Worm (Caenorhabditis elegans) whole organism, L1 larva: ENCODE measurements around the gene egl-27.

Source experiments
- C04F5.9 ChIP-seq: sonication (generic microtip); optimal IDR thresholded peaks from 2 replicates; lab custom pipeline; 2016; ENCODE audit warnings: missing genetic modification characterization, missing compliant biosample characterization
- C16A3.4 ChIP-seq: fragments of 150-350 bp; optimal IDR thresholded peaks from 2 replicates; lab custom pipeline; 2014; ENCODE audit warnings: missing biosample characterization, missing genetic modification characterization
- C34B4.2 ChIP-seq: sonication (generic microtip); optimal IDR thresholded peaks from 2 replicates; lab custom pipeline; 2017; ENCODE audit warnings: mild to moderate bottlenecking, missing genetic modification characterization, missing compliant biosample characterization
- F16B12.6 ChIP-seq: fragments of 150-350 bp; optimal IDR thresholded peaks from 2 replicates; lab custom pipeline; 2014; ENCODE audit warnings: missing biosample characterization, missing genetic modification characterization
- Y116A8C.19 ChIP-seq: sonication (generic microtip); optimal IDR thresholded peaks from 2 replicates; lab custom pipeline; 2016; ENCODE audit warnings: missing compliant biosample characterization, missing genetic modification characterization, borderline replicate concordance
- ama-1 ChIP-seq: fragments of 150-350 bp; optimal IDR thresholded peaks from 2 replicates; lab custom pipeline; 2014
- ceh-63 ChIP-seq: fragments of 200-800 bp; sonication (Bioruptor generic); optimal IDR thresholded peaks from 2 replicates; lab custom pipeline; 2018; ENCODE audit warnings: mild to moderate bottlenecking, missing genetic modification characterization, missing compliant biosample characterization
- ceh-82 ChIP-seq, 3 experiments: fragments of 150-350 bp in 1 of 3; sonication (generic microtip) in 2 of 3; optimal IDR thresholded peaks; 2 replicates each; lab custom pipeline; 2014 to 2017; ENCODE audit warnings: missing biosample characterization in 3 of 3, missing genetic modification characterization in 3 of 3
- dsc-1 ChIP-seq: sonication (generic microtip); optimal IDR thresholded peaks from 2 replicates; lab custom pipeline; 2016; ENCODE audit warnings: mild to moderate bottlenecking, missing genetic modification characterization, missing compliant biosample characterization
- efl-3 ChIP-seq: fragments of 200-800 bp; sonication (Bioruptor generic); optimal IDR thresholded peaks from 2 replicates; lab custom pipeline; 2018; ENCODE audit warnings: mild to moderate bottlenecking, missing genetic modification characterization, missing compliant biosample characterization
- elt-3 ChIP-seq, 6 experiments: fragments of 150-350 bp in 1 of 6; sonication (generic microtip); optimal IDR thresholded peaks; 2 replicates each; lab custom pipeline; 2017 to 2018; ENCODE audit warnings: missing biosample characterization in 6 of 6, missing genetic modification characterization in 6 of 6, inconsistent platforms in 1 of 6
- fkh-10 ChIP-seq: sonication (generic microtip); optimal IDR thresholded peaks from 2 replicates; lab custom pipeline; 2017; ENCODE audit warnings: missing biosample characterization, missing genetic modification reagents, missing genetic modification characterization
- fkh-8 ChIP-seq: sonication (generic microtip); optimal IDR thresholded peaks from 2 replicates; lab custom pipeline; 2016; ENCODE audit warnings: mild to moderate bottlenecking, missing genetic modification characterization, missing compliant biosample characterization
- fos-1 ChIP-seq: fragments of 150-350 bp; optimal IDR thresholded peaks from 2 replicates; lab custom pipeline; 2014; ENCODE audit warnings: missing biosample characterization, missing genetic modification characterization
- grh-1 ChIP-seq: fragments of 200-800 bp; sonication (Bioruptor generic); IDR thresholded peaks from 2 replicates; pipeline ENCODE4 v1.3.6; 2022; ENCODE audit warnings: missing genetic modification reagents, missing genetic modification characterization, missing compliant biosample characterization
- isw-1 ChIP-seq: fragments of 200-800 bp; sonication (Bioruptor generic); IDR thresholded peaks from 2 replicates; pipeline ENCODE4 v1.3.6; 2022; ENCODE audit warnings: missing genetic modification characterization, missing compliant biosample characterization
- jun-1 ChIP-seq: fragments of 150-350 bp; optimal IDR thresholded peaks from 2 replicates; lab custom pipeline; 2014; ENCODE audit warnings: missing biosample characterization, missing genetic modification reagents, missing genetic modification characterization
- lin-13 ChIP-seq: fragments of 150-350 bp; optimal IDR thresholded peaks from 2 replicates; lab custom pipeline; 2014; ENCODE audit warnings: missing biosample characterization, missing genetic modification reagents, missing genetic modification characterization
- lin-14 ChIP-seq: fragments of 200-800 bp; sonication (Bioruptor generic); optimal IDR thresholded peaks from 2 replicates; lab custom pipeline; 2018; ENCODE audit warnings: mild to moderate bottlenecking, missing genetic modification characterization, moderate library complexity, missing compliant biosample characterization
- lin-15B ChIP-seq: fragments of 150-350 bp; sonication (generic microtip); optimal IDR thresholded peaks from 3 replicates; lab custom pipeline; 2014; ENCODE audit warnings: missing biosample characterization, missing genetic modification characterization
- lin-39 ChIP-seq: fragments of 150-350 bp; optimal IDR thresholded peaks from 2 replicates; lab custom pipeline; 2014; ENCODE audit warnings: missing biosample characterization, missing genetic modification reagents, missing genetic modification characterization
- lir-3 ChIP-seq: sonication (generic microtip); optimal IDR thresholded peaks from 2 replicates; lab custom pipeline; 2016; ENCODE audit warnings: mild to moderate bottlenecking, missing genetic modification characterization, moderate library complexity, missing compliant biosample characterization; ENCODE audit not compliant: poor library complexity
- lsy-2 ChIP-seq, 2 experiments: fragments of 150-350 bp; optimal IDR thresholded peaks; 2 replicates each; lab custom pipeline; 2014; ENCODE audit warnings: missing biosample characterization in 2 of 2, missing genetic modification characterization in 2 of 2
- nhr-11 ChIP-seq: fragments of 150-350 bp; optimal IDR thresholded peaks from 2 replicates; lab custom pipeline; 2014; ENCODE audit warnings: missing biosample characterization, missing genetic modification characterization
- nhr-12 ChIP-seq: sonication (generic microtip); optimal IDR thresholded peaks from 2 replicates; lab custom pipeline; 2017; ENCODE audit warnings: missing biosample characterization, missing genetic modification characterization
- nhr-19 ChIP-seq: fragments of 200-800 bp; sonication (Bioruptor generic); conservative IDR thresholded peaks from 2 replicates; pipeline ENCODE4 v1.3.6; 2022; ENCODE audit warnings: missing genetic modification characterization, missing compliant biosample characterization
- nhr-20 ChIP-seq: sonication (generic microtip); optimal IDR thresholded peaks from 2 replicates; lab custom pipeline; 2016; ENCODE audit warnings: mild to moderate bottlenecking, missing genetic modification characterization, missing compliant biosample characterization
- nhr-237 ChIP-seq: fragments of 150-350 bp; optimal IDR thresholded peaks from 2 replicates; lab custom pipeline; 2014; ENCODE audit warnings: missing biosample characterization, missing genetic modification characterization
- nhr-28 ChIP-seq: fragments of 150-350 bp; optimal IDR thresholded peaks from 2 replicates; lab custom pipeline; 2014; ENCODE audit warnings: missing biosample characterization, missing genetic modification characterization
- nhr-47 ChIP-seq: sonication (generic microtip); optimal IDR thresholded peaks from 2 replicates; lab custom pipeline; 2016; ENCODE audit warnings: mild to moderate bottlenecking, missing genetic modification characterization, moderate library complexity, missing compliant biosample characterization
- nhr-84 ChIP-seq: sonication (generic microtip); optimal IDR thresholded peaks from 2 replicates; lab custom pipeline; 2017; ENCODE audit warnings: missing biosample characterization, missing genetic modification characterization
- pag-3 ChIP-seq: sonication (generic microtip); optimal IDR thresholded peaks from 2 replicates; lab custom pipeline; 2017; ENCODE audit warnings: missing genetic modification characterization, mild to moderate bottlenecking, missing compliant biosample characterization, antibody characterized with exemption, borderline replicate concordance; ENCODE audit not compliant: insufficient read depth
- pax-3 ChIP-seq: fragments of 200-800 bp; sonication (Bioruptor generic); optimal IDR thresholded peaks from 2 replicates; lab custom pipeline; 2018; ENCODE audit warnings: mild to moderate bottlenecking, missing genetic modification characterization, moderate library complexity, missing compliant biosample characterization
- snu-23 ChIP-seq: sonication (generic microtip); optimal IDR thresholded peaks from 2 replicates; lab custom pipeline; 2016; ENCODE audit warnings: missing genetic modification characterization, missing compliant biosample characterization
- sox-4 ChIP-seq: sonication (generic microtip); optimal IDR thresholded peaks from 2 replicates; lab custom pipeline; 2016; ENCODE audit warnings: missing genetic modification characterization, missing compliant biosample characterization
- swsn-7 ChIP-seq: sonication (generic microtip); optimal IDR thresholded peaks from 2 replicates; lab custom pipeline; 2016; ENCODE audit warnings: missing genetic modification characterization, missing compliant biosample characterization
- unc-130 ChIP-seq: fragments of 150-350 bp; optimal IDR thresholded peaks from 2 replicates; lab custom pipeline; 2017; ENCODE audit warnings: missing biosample characterization, missing genetic modification characterization, inconsistent platforms
- unc-30 ChIP-seq: sonication (generic microtip); optimal IDR thresholded peaks from 2 replicates; lab custom pipeline; 2017; ENCODE audit warnings: missing biosample characterization, missing genetic modification characterization
- unc-62 ChIP-seq: fragments of 150-350 bp; optimal IDR thresholded peaks from 2 replicates; lab custom pipeline; 2014; ENCODE audit warnings: missing biosample characterization, missing genetic modification reagents, missing genetic modification characterization
- unc-86 ChIP-seq: sonication (generic microtip); optimal IDR thresholded peaks from 2 replicates; lab custom pipeline; 2016; ENCODE audit warnings: missing genetic modification characterization, missing compliant biosample characterization
- unc-98 ChIP-seq: fragments of 200-800 bp; sonication (Bioruptor generic); IDR thresholded peaks from 2 replicates; pipeline ENCODE4 v1.3.6; 2022; ENCODE audit warnings: missing genetic modification characterization, missing compliant biosample characterization
- vab-15 ChIP-seq: sonication (generic microtip); optimal IDR thresholded peaks from 2 replicates; lab custom pipeline; 2017; ENCODE audit warnings: missing genotype, mild to moderate bottlenecking, missing genetic modification characterization, missing compliant biosample characterization
- ztf-4 ChIP-seq: fragments of 150-350 bp; optimal IDR thresholded peaks from 2 replicates; lab custom pipeline; 2014; ENCODE audit warnings: missing biosample characterization, missing genetic modification characterization

Gene egl-27

DNA sequence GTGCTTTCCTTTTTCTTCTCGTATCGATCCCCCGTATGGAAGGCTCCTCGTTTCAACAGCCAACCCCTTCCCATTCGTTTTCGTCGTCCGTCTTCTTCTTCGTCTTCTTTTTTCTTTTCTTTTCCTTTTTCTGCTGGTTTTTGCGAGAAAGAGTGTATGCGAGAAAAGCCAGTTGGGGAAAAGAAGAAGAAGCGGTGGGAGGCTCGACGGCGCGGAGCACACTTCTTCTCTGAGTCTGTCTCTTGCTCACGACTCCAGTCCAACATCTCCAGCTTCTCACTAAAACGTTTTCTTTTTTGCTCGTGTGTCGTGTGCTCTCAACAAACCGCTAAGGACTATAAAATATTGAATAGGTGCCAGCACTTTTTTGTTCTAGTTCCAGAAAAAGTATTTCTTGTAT lies 26.3 kb upstream of the egl-27 start (continued):
- TF ChIP-seq fkh-10 (GFP tag; lab: Kevin White, UChicago) (peak; percentile 12), nhr-28 (tag; lab: Kevin White, UChicago) (no peak), isw-1 (GFP tag; lab: Robert Waterston, UW) (no peak), lsy-2 (tag; optimal IDR thresholded peaks at IDR 0.05; lab: Kevin White, UChicago) (peak in 1 of 2 experiments; percentile 33), elt-3 (tag; optimal IDR thresholded peaks at IDR 0.05; lab: Kevin White, UChicago) (no peak), ztf-4 (tag; lab: Kevin White, UChicago) (no peak), vab-15 (no peak)

DNA sequence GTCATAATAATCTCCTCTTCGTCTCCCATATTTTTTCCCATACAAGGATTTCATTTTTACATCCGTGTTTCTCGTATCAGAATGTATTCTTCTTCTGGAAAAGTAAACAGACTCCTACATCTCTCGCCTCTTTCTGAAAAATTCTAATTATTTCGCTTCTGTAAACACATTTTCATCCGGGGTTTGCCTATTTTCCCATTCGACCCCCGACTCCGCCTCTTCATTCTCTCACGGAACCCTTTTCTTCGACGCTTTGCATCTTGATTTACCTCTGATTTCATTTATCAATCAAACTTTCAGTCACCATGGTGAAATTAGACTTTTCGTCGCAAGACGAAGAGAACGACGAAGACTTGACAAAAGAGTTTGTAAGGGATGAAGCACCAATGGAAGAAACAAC lies 24.1 kb upstream of the egl-27 start, which contains the start of gene snt-1:
snt-1 (plus strand) TSS at position 301 of the 400 bp plus-strand sequence.
- 0 out of 2 replicates have a peak, but pooled peaks have one; percentile 11 for TF ChIP-seq grh-1 (GFP tag; lab: Robert Waterston, UW)
- no peak for TF ChIP-seq jun-1
- TF ChIP-seq sox-4 (tag; lab: Kevin White, UChicago) = no peak
- no peak for TF ChIP-seq ceh-82 (tag; optimal IDR thresholded peaks at IDR 0.05; lab: Kevin White, UChicago)
- no peak for TF ChIP-seq efl-3 (GFP tag; lab: Kevin White, UChicago)
- peak; percentile 79 for TF ChIP-seq dsc-1 (tag; lab: Kevin White, UChicago)

DNA sequence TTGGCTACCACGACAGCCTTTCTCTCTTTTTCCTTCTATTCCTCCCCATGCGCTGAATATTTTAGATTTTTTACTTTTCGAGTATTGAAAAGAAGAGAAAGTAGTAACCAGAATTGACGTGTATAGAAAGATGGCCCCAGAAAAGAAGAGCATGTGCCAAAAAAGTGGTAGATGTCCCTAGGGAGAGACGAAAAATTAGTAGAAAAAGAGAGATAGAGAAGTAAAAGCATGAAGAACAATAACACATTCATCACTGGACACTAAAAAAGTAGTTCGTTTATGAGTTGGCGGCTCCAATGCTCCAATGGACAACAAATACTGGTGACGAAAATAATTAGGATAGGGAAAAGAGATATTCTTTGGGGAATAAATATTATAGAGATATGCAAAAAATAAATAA lies 22.3 kb upstream of the egl-27 start:
- TF ChIP-seq nhr-12 (tag; lab: Kevin White, UChicago) (no peak), lin-14 (GFP tag; lab: Kevin White, UChicago) (peak; percentile 74)
- TF ChIP-seq, all 84 proteins: peak for 1

DNA sequence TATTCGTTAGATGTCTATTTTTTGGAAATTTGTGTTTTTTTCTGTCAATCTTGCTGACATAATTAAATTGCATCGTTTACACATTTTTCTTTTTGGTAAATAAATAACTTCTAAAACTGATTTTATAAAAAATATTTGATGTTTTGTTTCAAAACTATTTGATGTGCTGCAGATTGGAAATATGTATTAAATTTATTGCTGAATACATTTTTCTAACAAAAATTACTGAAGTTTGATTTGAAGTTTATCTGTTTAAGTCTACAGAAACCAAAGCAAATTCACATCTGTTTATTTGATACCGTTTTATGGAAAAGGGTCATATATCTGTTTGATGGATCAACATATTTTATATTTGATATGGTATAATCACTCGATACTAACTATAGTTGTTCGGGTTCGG lies 18.5 kb upstream of the egl-27 start:
- no peak for TF ChIP-seq efl-3 (GFP tag; lab: Kevin White, UChicago)

DNA sequence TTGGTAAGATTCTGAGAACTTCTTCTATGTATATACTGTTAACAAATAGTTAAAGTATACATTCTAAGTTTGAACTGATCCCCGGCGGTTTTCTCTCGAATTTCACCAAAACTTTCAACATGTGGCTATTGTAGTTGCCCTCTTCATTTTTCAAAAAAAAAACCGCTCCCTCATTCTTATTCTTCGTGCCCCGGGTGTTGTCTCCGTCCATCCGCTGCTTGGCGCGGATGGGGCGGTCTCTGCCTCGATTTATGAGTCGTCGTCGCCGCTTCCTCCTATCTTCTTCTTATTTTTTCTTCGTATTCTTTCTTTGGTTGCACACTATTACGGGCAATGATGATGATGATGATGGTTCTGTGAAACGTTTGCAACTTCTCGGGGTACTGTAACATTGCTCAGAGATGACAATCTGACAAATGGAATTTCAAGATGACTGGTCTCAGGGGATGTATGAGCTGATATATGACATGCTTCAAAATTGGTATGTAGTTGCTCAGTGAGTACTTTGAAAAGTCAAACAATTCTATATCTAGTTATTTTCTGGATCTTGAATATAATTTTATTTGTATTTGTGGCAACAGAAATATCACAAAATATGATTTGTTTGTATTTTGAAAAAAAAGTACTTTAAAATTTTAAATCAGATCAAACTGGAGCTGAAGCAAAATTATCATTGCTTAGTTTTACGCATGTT lies 14.4 kb upstream of the egl-27 start:
- TF ChIP-seq nhr-47 (no peak), nhr-20 (tag; lab: Kevin White, UChicago) (peak; percentile 15), ceh-82 (tag; optimal IDR thresholded peaks at IDR 0.05; lab: Kevin White, UChicago) (peak in 1 of 3 experiments; percentile 23), nhr-19 (no peak), fos-1 (tag; lab: Kevin White, UChicago) (no peak), unc-62 (GFP tag; lab: Kevin White, UChicago) (no peak), fkh-10 (GFP tag; lab: Kevin White, UChicago) (peak; percentile 45), swsn-7 (tag; lab: Kevin White, UChicago) (no peak), C34B4.2 (no peak), fkh-8 (tag; lab: Kevin White, UChicago) (no peak), ceh-63 (GFP tag; lab: Kevin White, UChicago) (no peak), pag-3 (no peak), nhr-84 (tag; lab: Kevin White, UChicago) (no peak), C04F5.9 (tag; lab: Kevin White, UChicago) (no peak), snu-23 (peak; percentile 30), lin-14 (GFP tag; lab: Kevin White, UChicago) (peak; percentile 70), C16A3.4 (no peak), lir-3 (tag; lab: Kevin White, UChicago) (no peak), F16B12.6 (no peak), unc-130 (tag; lab: Kevin White, UChicago) (no peak), unc-86 (tag; lab: Kevin White, UChicago) (no peak), efl-3 (GFP tag; lab: Kevin White, UChicago) (no peak), pax-3 (tag; lab: Kevin White, UChicago) (no peak), ama-1 (lab: Kevin White, UChicago) (no peak), unc-30 (no peak), nhr-12 (tag; lab: Kevin White, UChicago) (no peak), nhr-11 (tag; lab: Kevin White, UChicago) (no peak), Y116A8C.19 (tag; lab: Kevin White, UChicago) (no peak), lin-39 (tag; lab: Kevin White, UChicago) (no peak), nhr-237 (tag; lab: Kevin White, UChicago) (no peak), lin-13 (GFP tag; lab: Kevin White, UChicago) (no peak), lin-15B (no peak), unc-98 (GFP tag; lab: Robert Waterston, UW) (no peak)
